Worm (Caenorhabditis elegans) whole organism, late embryonic: Measurements from ENCODE around the gene rsp-1.

Experiments used
- ceh-14 ChIP-seq: sonication (generic microtip); optimal IDR thresholded peaks from 2 replicates; lab custom pipeline; 2016; ENCODE audit warnings: missing genotype, missing genetic modification characterization, missing compliant biosample characterization
- hlh-6 ChIP-seq: sonication (generic microtip); optimal IDR thresholded peaks from 2 replicates; lab custom pipeline; 2016; ENCODE audit warnings: missing genotype, missing genetic modification characterization, missing compliant biosample characterization
- pqm-1 ChIP-seq: sonication (generic microtip); optimal IDR thresholded peaks from 2 replicates; lab custom pipeline; 2016; ENCODE audit warnings: missing genetic modification characterization, missing compliant biosample characterization
- unc-55 ChIP-seq: sonication (generic microtip); optimal IDR thresholded peaks from 2 replicates; lab custom pipeline; 2017; ENCODE audit warnings: missing biosample characterization, missing genetic modification reagents, missing genetic modification characterization

ce11 chrII:11443128-11443527 is 10.0 kb upstream of the rsp-1 start:
- TF ChIP-seq ceh-14 (tag; lab: Kevin White, UChicago) (no peak), unc-55 (no peak), hlh-6 (tag; lab: Kevin White, UChicago) (peak; percentile 23), pqm-1 (tag; lab: Kevin White, UChicago) (no peak)
